Fruit fly (Drosophila melanogaster): ENCODE data around the gene Nnf1b.
A peak's percentile ranks its signal among the peaks of the same experiment; 100 is the strongest.

Gene Nnf1b

dm6 chr2L:819315-820032, 9.1 kb downstream of the Nnf1b start, which contains the start of the genes PGAP2 and Clp (continued):
- peak; percentile 60 for TF ChIP-seq CG30020 (tag; optimal IDR thresholded peaks at IDR 0.05)
- TF ChIP-seq CG18764 (GFP tag; optimal IDR thresholded peaks at IDR 0.05): peak; percentile 60
- peak; percentile 76 for TF ChIP-seq CG14441 (GFP tag; IDR thresholded peaks at IDR 0.05)
- TF ChIP-seq sens (GFP tag): peak; percentile 87
- TF ChIP-seq CG11456 (GFP tag; IDR thresholded peaks at IDR 0.05): peak; percentile 73; the same call in 2 of the 3 replicates
- peak; percentile 84 for TF ChIP-seq CG34422 (GFP tag; IDR thresholded peaks at IDR 0.05)
- TF ChIP-seq Atf-2 (GFP tag; optimal IDR thresholded peaks at IDR 0.05): peak; percentile 30
- TF ChIP-seq shn (GFP tag; optimal IDR thresholded peaks at IDR 0.05): peak; percentile 21
- peak; percentile 72 for TF ChIP-seq Atf6 (GFP tag; IDR thresholded peaks at IDR 0.05)
- peak; percentile 84 for TF ChIP-seq Rfx (GFP tag; IDR thresholded peaks at IDR 0.05)
- peak; percentile 52 for TF ChIP-seq Lhr (GFP tag; optimal IDR thresholded peaks at IDR 0.05)
- TF ChIP-seq ro (GFP tag; IDR thresholded peaks at IDR 0.05): peak; percentile 30; the same call in 1 of the 2 replicates
- TF ChIP-seq wdn (GFP tag; IDR thresholded peaks at IDR 0.05): no peak
- peak; percentile 34 for TF ChIP-seq pzg (GFP tag; optimal IDR thresholded peaks at IDR 0.05)
- TF ChIP-seq hb (GFP tag; IDR thresholded peaks at IDR 0.05; ENCODE audit: partially characterized antibody): 0 out of 3 replicates have a peak, but pooled peaks have one; percentile 68
- no peak for TF ChIP-seq CG17912 (GFP tag; optimal IDR thresholded peaks at IDR 0.05)
- TF ChIP-seq ci (GFP tag; IDR thresholded peaks at IDR 0.05): peak; percentile 69; the same call in 2 of the 3 replicates
- TF ChIP-seq CG13296 (GFP tag; optimal IDR thresholded peaks at IDR 0.05): peak; percentile 38
- peak; percentile 29 for TF ChIP-seq CG3407 (GFP tag; optimal IDR thresholded peaks at IDR 0.05)
- peak; percentile 52 for TF ChIP-seq CG10543 (GFP tag; optimal IDR thresholded peaks at IDR 0.05)
- no peak for TF ChIP-seq disco-r (GFP tag; optimal IDR thresholded peaks at IDR 0.05)
- TF ChIP-seq gsb-n (tag; optimal IDR thresholded peaks at IDR 0.05): no peak
- TF ChIP-seq CG6765 (GFP tag; optimal IDR thresholded peaks at IDR 0.05): no peak
- TF ChIP-seq CHES-1-like (GFP tag; optimal IDR thresholded peaks at IDR 0.05): peak; percentile 30
- peak; percentile 84 for TF ChIP-seq CG2120 (GFP tag; optimal IDR thresholded peaks at IDR 0.05)
- TF ChIP-seq gem (tag; optimal IDR thresholded peaks at IDR 0.05): peak; percentile 89
- peak; percentile 67 to 69 for TF ChIP-seq Pdp1 (GFP tag; optimal IDR thresholded peaks at IDR 0.05)
- TF ChIP-seq CG1603 (tag; optimal IDR thresholded peaks at IDR 0.05): peak; percentile 48
- TF ChIP-seq cg (GFP tag; optimal IDR thresholded peaks at IDR 0.05): no peak
- TF ChIP-seq nau (GFP tag; optimal IDR thresholded peaks at IDR 0.05): no peak
- TF ChIP-seq scrt (GFP tag; optimal IDR thresholded peaks at IDR 0.05): no peak
- no peak for TF ChIP-seq corto (GFP tag; optimal IDR thresholded peaks at IDR 0.05)
- TF ChIP-seq exex (tag; optimal IDR thresholded peaks at IDR 0.05): peak; percentile 53
- no peak for TF ChIP-seq Asciz (GFP tag; optimal IDR thresholded peaks at IDR 0.05)
- no peak for TF ChIP-seq pros (GFP tag; optimal IDR thresholded peaks at IDR 0.05)
- TF ChIP-seq dan (GFP tag; IDR thresholded peaks at IDR 0.05): no peak
- peak; percentile 6 for TF ChIP-seq HHEX (GFP tag; optimal IDR thresholded peaks at IDR 0.05)
- peak; percentile 51 for TF ChIP-seq chn (GFP tag; optimal IDR thresholded peaks at IDR 0.05)
- TF ChIP-seq CG2875 (GFP tag; optimal IDR thresholded peaks at IDR 0.05): no peak
- no peak for TF ChIP-seq Opbp (GFP tag; IDR thresholded peaks at IDR 0.05; ENCODE audit: partially characterized antibody)
- TF ChIP-seq CG11695 (GFP tag; IDR thresholded peaks at IDR 0.05): peak; percentile 52; the same call in 2 of the 3 replicates
- peak; percentile 62 for TF ChIP-seq cato (GFP tag; optimal IDR thresholded peaks at IDR 0.05; ENCODE audit: borderline replicate concordance)
- TF ChIP-seq CG7928 (GFP tag; optimal IDR thresholded peaks at IDR 0.05): no peak
- peak; percentile 93 for TF ChIP-seq CG7372 (GFP tag; IDR thresholded peaks at IDR 0.05)
- TF ChIP-seq p53 (GFP tag; optimal IDR thresholded peaks at IDR 0.05): no peak
- no peak for TF ChIP-seq CG1792 (GFP tag; optimal IDR thresholded peaks at IDR 0.05)
- no peak for TF ChIP-seq lab (GFP tag; optimal IDR thresholded peaks at IDR 0.05)
- peak; percentile 77 for TF ChIP-seq Oaz (GFP tag; IDR thresholded peaks at IDR 0.05)
- TF ChIP-seq CG18619 (GFP tag; optimal IDR thresholded peaks at IDR 0.05): peak; percentile 64

All from whole organism, embryonic.